Worm (Caenorhabditis elegans) whole organism, L3 larva: ENCODE data around the gene nhr-242.

Experiments
- ceh-16 ChIP-seq: sonication (generic microtip); optimal IDR thresholded peaks from 2 replicates; lab custom pipeline; 2017; ENCODE audit warnings: missing biosample characterization, missing genetic modification characterization
- ceh-9 ChIP-seq: sonication (generic microtip); optimal IDR thresholded peaks from 2 replicates; lab custom pipeline; 2018; ENCODE audit warnings: missing biosample characterization, missing genetic modification characterization
- fos-1 ChIP-seq: fragments of 150-350 bp; optimal IDR thresholded peaks from 2 replicates; lab custom pipeline; 2014; ENCODE audit warnings: missing biosample characterization, missing genetic modification characterization
- nhr-12 ChIP-seq: fragments of 150-350 bp; optimal IDR thresholded peaks from 2 replicates; lab custom pipeline; 2014; ENCODE audit warnings: missing biosample characterization, missing genetic modification characterization
- pha-4 ChIP-seq: fragments of 150-350 bp; optimal IDR thresholded peaks from 2 replicates; lab custom pipeline; 2014; ENCODE audit warnings: missing biosample characterization, missing genetic modification reagents, missing genetic modification characterization

- TF ChIP-seq pha-4 (tag; lab: Kevin White, UChicago) (no peak), ceh-9 (tag; lab: Kevin White, UChicago) (no peak), nhr-12 (tag; lab: Kevin White, UChicago) (no peak), fos-1 (tag; lab: Kevin White, UChicago) (no peak), ceh-16 (tag; lab: Kevin White, UChicago) (no peak)
Observed at ce11 chrIV:2610974-2611373, 29.6 kb upstream of the nhr-242 start.
